Fruit fly (Drosophila melanogaster) whole organism, embryonic: ENCODE data around the gene mRF1.

Experiments
- Atf-2 ChIP-seq: fragments of 200-800 bp; sonication (Bioruptor generic); optimal IDR thresholded peaks from 2 replicates; lab custom pipeline; 2016; ENCODE audit warnings: missing biosample characterization, missing genetic modification characterization
- Awh ChIP-seq: fragments of 200-800 bp; sonication (Bioruptor generic); IDR thresholded peaks from 2 replicates; pipeline ENCODE4, ENCODE4 v1.3.6; 2022; ENCODE audit warnings: missing biosample characterization, missing genetic modification characterization
- CG1024 ChIP-seq: fragments of 200-800 bp; sonication (Bioruptor generic); IDR thresholded peaks from 2 replicates; pipeline ENCODE4 v1.3.6; 2022; ENCODE audit warnings: missing biosample characterization, missing genetic modification characterization
- CG10274 ChIP-seq: fragments of 200-800 bp; sonication (Bioruptor generic); optimal IDR thresholded peaks from 3 replicates; lab custom pipeline; 2017; ENCODE audit warnings: missing biosample characterization, mild to moderate bottlenecking, missing genetic modification characterization
- CG10543 ChIP-seq: fragments of 200-800 bp; sonication (Bioruptor generic); optimal IDR thresholded peaks from 3 replicates; lab custom pipeline; 2017; ENCODE audit warnings: missing biosample characterization, mild to moderate bottlenecking, missing genetic modification characterization, moderate library complexity
- CG11085 ChIP-seq: fragments of 200-800 bp; sonication (Bioruptor generic); IDR thresholded peaks from 2 replicates; pipeline ENCODE4 v1.3.6; 2022; ENCODE audit warnings: missing biosample characterization, missing genetic modification characterization
- CG11093 ChIP-seq: fragments of 200-800 bp; sonication (Bioruptor generic); IDR thresholded peaks from 3 replicates; pipeline ENCODE4 v1.3.6; 2022; ENCODE audit warnings: missing biosample characterization, missing genetic modification characterization
- CG12744 ChIP-seq: fragments of 200-800 bp; sonication (Bioruptor generic); optimal IDR thresholded peaks from 2 replicates; lab custom pipeline; 2016; ENCODE audit warnings: missing biosample characterization, missing genetic modification characterization
- CG15011 ChIP-seq: fragments of 200-800 bp; sonication (Bioruptor generic); optimal IDR thresholded peaks from 3 replicates; lab custom pipeline; 2018; ENCODE audit warnings: missing biosample characterization, mild to moderate bottlenecking, missing genetic modification characterization
- CG17385 ChIP-seq: fragments of 200-800 bp; sonication (Bioruptor generic); optimal IDR thresholded peaks from 3 replicates; lab custom pipeline; 2018; ENCODE audit warnings: missing biosample characterization, mild to moderate bottlenecking, missing genetic modification characterization
- CG2875 ChIP-seq: fragments of 200-800 bp; sonication (Bioruptor generic); optimal IDR thresholded peaks from 2 replicates; lab custom pipeline; 2017; ENCODE audit warnings: missing biosample characterization, mild to moderate bottlenecking, missing genetic modification characterization, missing genetic modification reagents
- CG3065 ChIP-seq: fragments of 200-800 bp; sonication (Bioruptor generic); optimal IDR thresholded peaks from 2 replicates; lab custom pipeline; 2016; ENCODE audit warnings: missing biosample characterization, missing genetic modification characterization
- CG33213 ChIP-seq: fragments of 200-800 bp; sonication (Bioruptor generic); optimal IDR thresholded peaks from 3 replicates; lab custom pipeline; 2016; ENCODE audit warnings: missing biosample characterization, missing genetic modification characterization
- CG34224 ChIP-seq: fragments of 200-800 bp; sonication (Bioruptor generic); IDR thresholded peaks from 3 replicates; pipeline ENCODE4 v1.3.6; 2022; ENCODE audit warnings: missing biosample characterization, missing genetic modification characterization; ENCODE audit not compliant: partially characterized antibody
- CG3726 ChIP-seq: fragments of 200-800 bp; sonication (Bioruptor generic); IDR thresholded peaks from 3 replicates; pipeline ENCODE4, ENCODE4 v1.3.6; 2022; ENCODE audit warnings: missing biosample characterization, missing genetic modification characterization
- CG6272 ChIP-seq: fragments of 200-800 bp; sonication (Bioruptor generic); IDR thresholded peaks from 2 replicates; pipeline ENCODE4 v1.3.6; 2022; ENCODE audit warnings: missing biosample characterization, missing genetic modification characterization
- CG9932 ChIP-seq: fragments of 200-800 bp; sonication (Bioruptor generic); IDR thresholded peaks from 2 replicates; pipeline ENCODE4 v1.3.6; 2022; ENCODE audit warnings: missing biosample characterization, missing genetic modification characterization
- CHES-1-like ChIP-seq: fragments of 200-800 bp; sonication (Bioruptor generic); optimal IDR thresholded peaks from 2 replicates; lab custom pipeline; 2016; ENCODE audit warnings: missing biosample characterization, missing genetic modification characterization
- CkIIα-i1 ChIP-seq: fragments of 200-800 bp; sonication (Bioruptor generic); IDR thresholded peaks from 2 replicates; pipeline ENCODE4 v1.3.6; 2022; ENCODE audit warnings: missing biosample characterization, missing genetic modification characterization
- Doc3 ChIP-seq: fragments of 200-800 bp; sonication (Bioruptor generic); IDR thresholded peaks from 3 replicates; pipeline ENCODE4 v1.3.6; 2022; ENCODE audit warnings: missing biosample characterization, missing genetic modification characterization; ENCODE audit not compliant: partially characterized antibody
- Drgx ChIP-seq: fragments of 200-800 bp; sonication (Bioruptor generic); IDR thresholded peaks from 2 replicates; pipeline ENCODE4 v1.3.6; 2022; ENCODE audit warnings: missing biosample characterization, missing genetic modification characterization
- ERR ChIP-seq: fragments of 200-800 bp; sonication (Bioruptor generic); optimal IDR thresholded peaks from 2 replicates; lab custom pipeline; 2016; ENCODE audit warnings: missing biosample characterization, missing genetic modification characterization
- Elba2 ChIP-seq: fragments of 200-800 bp; sonication (Bioruptor generic); optimal IDR thresholded peaks from 3 replicates; lab custom pipeline; 2016; ENCODE audit warnings: missing biosample characterization, missing genetic modification characterization
- Fer2 ChIP-seq: fragments of 200-800 bp; sonication (Bioruptor generic); optimal IDR thresholded peaks from 2 replicates; lab custom pipeline; 2018; ENCODE audit warnings: missing biosample characterization, mild to moderate bottlenecking, missing genetic modification characterization, moderate library complexity
- Gug ChIP-seq: fragments of 200-800 bp; sonication (Bioruptor generic); IDR thresholded peaks from 4 replicates; pipeline ENCODE4 v1.3.6; 2022; ENCODE audit warnings: missing biosample characterization, missing genetic modification characterization
- HLH3B ChIP-seq: fragments of 200-800 bp; sonication (Bioruptor generic); IDR thresholded peaks from 2 replicates; pipeline ENCODE4 v1.3.6; 2022; ENCODE audit warnings: missing biosample characterization, missing genetic modification characterization
- Hr51 ChIP-seq, 2 experiments: fragments of 200-800 bp; sonication (Bioruptor generic); optimal IDR thresholded peaks; 2 replicates in 1 of 2; 3 replicates in 1 of 2; lab custom pipeline; 2016 to 2018; ENCODE audit warnings: missing biosample characterization in 2 of 2, missing genetic modification characterization in 2 of 2, mild to moderate bottlenecking in 1 of 2, moderate library complexity in 1 of 2
- Lhr ChIP-seq: fragments of 200-800 bp; sonication (Bioruptor generic); optimal IDR thresholded peaks from 3 replicates; lab custom pipeline; 2017; ENCODE audit warnings: mild to moderate bottlenecking, missing biosample characterization, missing genetic modification reagents, missing genetic modification characterization
- Mrtf ChIP-seq: fragments of 200-800 bp; sonication (Bioruptor generic); IDR thresholded peaks from 3 replicates; pipeline ENCODE4 v1.3.6; 2022; ENCODE audit warnings: missing biosample characterization, missing genetic modification characterization
- Nf-YA ChIP-seq: fragments of 200-800 bp; sonication (Bioruptor generic); IDR thresholded peaks from 2 replicates; pipeline ENCODE4 v1.3.6; 2022; ENCODE audit warnings: missing biosample characterization, missing genetic modification characterization
- Rx ChIP-seq: fragments of 200-800 bp; sonication (Bioruptor generic); IDR thresholded peaks from 2 replicates; pipeline ENCODE4 v1.3.6; 2022; ENCODE audit warnings: missing biosample characterization, missing genetic modification characterization
- Six4 ChIP-seq: fragments of 200-800 bp; sonication (Bioruptor generic); optimal IDR thresholded peaks from 2 replicates; lab custom pipeline; 2016; ENCODE audit warnings: missing biosample characterization, missing genetic modification characterization
- Sry-δ ChIP-seq: fragments of 200-800 bp; sonication (Bioruptor generic); optimal IDR thresholded peaks from 2 replicates; lab custom pipeline; 2016; ENCODE audit warnings: missing biosample characterization, missing genetic modification characterization
- YL-1 ChIP-seq: fragments of 200-800 bp; sonication (Bioruptor generic); optimal IDR thresholded peaks from 3 replicates; lab custom pipeline; 2017; ENCODE audit warnings: missing biosample characterization, mild to moderate bottlenecking, missing genetic modification characterization
- ap ChIP-seq: fragments of 200-800 bp; sonication (Bioruptor generic); IDR thresholded peaks from 2 replicates; pipeline ENCODE4 v1.3.6; 2022; ENCODE audit warnings: missing biosample characterization, missing genetic modification characterization
- ash1 ChIP-seq: fragments of 200-800 bp; sonication (Bioruptor generic); optimal IDR thresholded peaks from 2 replicates; lab custom pipeline; 2018; ENCODE audit warnings: missing biosample characterization, mild to moderate bottlenecking, missing genetic modification characterization
- bowl ChIP-seq: fragments of 200-800 bp; sonication (Bioruptor generic); IDR thresholded peaks from 2 replicates; pipeline ENCODE4 v1.3.6; 2022; ENCODE audit warnings: missing biosample characterization, missing genetic modification characterization
- chn ChIP-seq: fragments of 200-800 bp; sonication (Bioruptor generic); optimal IDR thresholded peaks from 2 replicates; lab custom pipeline; 2016; ENCODE audit warnings: missing biosample characterization, missing genetic modification characterization
- emc ChIP-seq: fragments of 200-800 bp; sonication (Bioruptor generic); optimal IDR thresholded peaks from 2 replicates; lab custom pipeline; 2016; ENCODE audit warnings: missing biosample characterization, missing genetic modification characterization
- gce ChIP-seq: fragments of 200-800 bp; sonication (Bioruptor generic); IDR thresholded peaks from 3 replicates; pipeline ENCODE4 v1.3.6; 2022; ENCODE audit warnings: missing biosample characterization, missing genetic modification characterization
- gsb-n ChIP-seq: fragments of 200-800 bp; sonication (Bioruptor generic); optimal IDR thresholded peaks from 3 replicates; lab custom pipeline; 2018; ENCODE audit warnings: missing biosample characterization, mild to moderate bottlenecking, missing genetic modification characterization
- hbn ChIP-seq: fragments of 200-800 bp; sonication (Bioruptor generic); IDR thresholded peaks from 2 replicates; pipeline ENCODE4 v1.3.6; 2022; ENCODE audit warnings: missing biosample characterization, missing genetic modification characterization; ENCODE audit not compliant: partially characterized antibody
- hth ChIP-seq: fragments of >200 bp; optimal IDR thresholded peaks from 2 replicates; lab custom pipeline; 2017; ENCODE audit warnings: inconsistent platforms
- mam ChIP-seq: fragments of 200-800 bp; sonication (Bioruptor generic); optimal IDR thresholded peaks from 3 replicates; lab custom pipeline; 2016; ENCODE audit warnings: missing biosample characterization, missing genetic modification characterization
- nerfin-1 ChIP-seq: fragments of 200-800 bp; sonication (Bioruptor generic); optimal IDR thresholded peaks from 3 replicates; lab custom pipeline; 2019; ENCODE audit warnings: missing biosample characterization, mild to moderate bottlenecking, missing genetic modification characterization, moderate library complexity
- p53 ChIP-seq: fragments of 200-800 bp; sonication (Bioruptor generic); optimal IDR thresholded peaks from 2 replicates; lab custom pipeline; 2016; ENCODE audit warnings: missing biosample characterization, missing genetic modification characterization
- pita ChIP-seq: fragments of 200-800 bp; sonication (Bioruptor generic); optimal IDR thresholded peaks from 2 replicates; lab custom pipeline; 2017; ENCODE audit warnings: missing biosample characterization, mild to moderate bottlenecking, missing genetic modification characterization
- ro ChIP-seq: fragments of 200-800 bp; sonication (Bioruptor generic); IDR thresholded peaks from 2 replicates; pipeline ENCODE4 v1.3.6; 2022; ENCODE audit warnings: missing biosample characterization, missing genetic modification characterization
- sug ChIP-seq: fragments of 200-800 bp; optimal IDR thresholded peaks from 2 replicates; lab custom pipeline; 2019; ENCODE audit warnings: missing biosample characterization, mild to moderate bottlenecking, missing genetic modification characterization, moderate library complexity
- tx ChIP-seq: fragments of 200-800 bp; sonication (Bioruptor generic); optimal IDR thresholded peaks from 2 replicates; lab custom pipeline; 2016; ENCODE audit warnings: missing biosample characterization, missing genetic modification characterization
- vvl ChIP-seq: fragments of 200-800 bp; sonication (Bioruptor generic); IDR thresholded peaks from 2 replicates; pipeline ENCODE4 v1.3.6; 2022; ENCODE audit warnings: missing biosample characterization, missing genetic modification characterization

Gene mRF1

dm6 chr2L:13176701-13177249, 43.0 kb upstream of the mRF1 start, which contains the start of the genes Sfmbt and CG5439 (continued):
- TF ChIP-seq sug (tag; lab: Kevin White, UChicago) (peak; percentile 85), bowl (no peak), CG1024 (GFP tag; lab: Robert Waterston, UW) (no peak; the same call in 1 of the 2 replicates), gsb-n (tag; lab: Kevin White, UChicago) (no peak), CG34224 (GFP tag; lab: Robert Waterston, UW) (no peak; the same call in 2 of the 3 replicates), CG12744 (peak; percentile 50), CkIIα-i1 (no peak), Awh (GFP tag; lab: Robert Waterston, UW) (no peak), Drgx (GFP tag; lab: Robert Waterston, UW) (peak; percentile 34; the same call in 1 of the 2 replicates), CG11093 (peak; percentile 43; the same call in 1 of the 3 replicates), Atf-2 (GFP tag; lab: Kevin White, UChicago) (peak; percentile 66), ro (no peak), nerfin-1 (tag; lab: Kevin White, UChicago) (peak; percentile 60), emc (GFP tag; lab: Kevin White, UChicago) (peak; percentile 62), Fer2 (peak; percentile 57), mam (GFP tag; lab: Kevin White, UChicago) (peak; percentile 86), Six4 (GFP tag; lab: Kevin White, UChicago) (peak; percentile 12), hth (no peak), CG9932 (GFP tag; lab: Robert Waterston, UW) (peak; percentile 90), CG3065 (peak; percentile 74), Sry-δ (GFP tag; lab: Kevin White, UChicago) (peak; percentile 68), Nf-YA (GFP tag; lab: Robert Waterston, UW) (no peak), CHES-1-like (GFP tag; lab: Kevin White, UChicago) (peak; percentile 81), pita (GFP tag; lab: Kevin White, UChicago) (no peak), Gug (peak; percentile 88), ash1 (GFP tag; lab: Kevin White, UChicago) (no peak), CG15011 (no peak), CG17385 (GFP tag; lab: Kevin White, UChicago) (no peak), ap (GFP tag; lab: Robert Waterston, UW) (no peak), CG33213 (GFP tag; lab: Kevin White, UChicago) (peak; percentile 40), hbn (GFP tag; lab: Robert Waterston, UW) (no peak), CG10274 (GFP tag; lab: Kevin White, UChicago) (peak; percentile 36), CG11085 (GFP tag; lab: Robert Waterston, UW) (peak; percentile 72), chn (GFP tag; lab: Kevin White, UChicago) (peak; percentile 71), CG10543 (GFP tag; lab: Kevin White, UChicago) (no peak), Elba2 (GFP tag; lab: Kevin White, UChicago) (peak; percentile 68), Rx (GFP tag; lab: Robert Waterston, UW) (no peak; the same call in 1 of the 2 replicates), HLH3B (no peak; the same call in 1 of the 2 replicates), Doc3 (no peak), ERR (GFP tag; lab: Kevin White, UChicago) (peak; percentile 71), Hr51 (GFP tag; optimal IDR thresholded peaks at IDR 0.05; lab: Kevin White, UChicago) (peak in 1 of 2 experiments; percentile 75), gce (GFP tag; lab: Robert Waterston, UW) (no peak), Mrtf (GFP tag; lab: Robert Waterston, UW) (peak; percentile 70), CG2875 (GFP tag; lab: Kevin White, UChicago) (no peak), CG6272 (GFP tag; lab: Robert Waterston, UW) (peak; percentile 77), tx (GFP tag; lab: Kevin White, UChicago) (peak; percentile 75), Lhr (GFP tag; lab: Kevin White, UChicago) (peak; percentile 69), p53 (GFP tag; lab: Kevin White, UChicago) (peak; percentile 65), YL-1 (GFP tag; lab: Kevin White, UChicago) (peak; percentile 94), vvl (GFP tag; lab: Robert Waterston, UW) (peak; percentile 31; the same call in 1 of the 2 replicates), CG3726 (no peak)
